Worm (Caenorhabditis elegans) whole organism, L1 larva: ENCODE measurements around the gene F49F1.7.

Experiments used
- C16A3.4 ChIP-seq: fragments of 150-350 bp; optimal IDR thresholded peaks from 2 replicates; lab custom pipeline; 2014; ENCODE audit warnings: missing biosample characterization, missing genetic modification characterization
- F16B12.6 ChIP-seq: fragments of 150-350 bp; optimal IDR thresholded peaks from 2 replicates; lab custom pipeline; 2014; ENCODE audit warnings: missing biosample characterization, missing genetic modification characterization
- ama-1 ChIP-seq: fragments of 150-350 bp; optimal IDR thresholded peaks from 2 replicates; lab custom pipeline; 2014
- ceh-63 ChIP-seq: fragments of 200-800 bp; sonication (Bioruptor generic); optimal IDR thresholded peaks from 2 replicates; lab custom pipeline; 2018; ENCODE audit warnings: mild to moderate bottlenecking, missing genetic modification characterization, missing compliant biosample characterization
- ceh-8 ChIP-seq: fragments of 200-800 bp; sonication (Bioruptor generic); optimal IDR thresholded peaks from 2 replicates; lab custom pipeline; 2018; ENCODE audit warnings: mild to moderate bottlenecking, missing genetic modification characterization, moderate library complexity, missing compliant biosample characterization
- ces-1 ChIP-seq: fragments of 150-350 bp; optimal IDR thresholded peaks from 2 replicates; lab custom pipeline; 2014; ENCODE audit warnings: missing biosample characterization, missing genetic modification reagents, missing genetic modification characterization
- dsc-1 ChIP-seq: sonication (generic microtip); optimal IDR thresholded peaks from 2 replicates; lab custom pipeline; 2016; ENCODE audit warnings: mild to moderate bottlenecking, missing genetic modification characterization, missing compliant biosample characterization
- efl-1 ChIP-seq, 4 experiments: fragments of 150-350 bp; optimal IDR thresholded peaks in 3 of 4; peaks in 1 of 4; 1 replicate in 1 of 4; 2 replicates in 3 of 4; lab custom pipeline; 2014; ENCODE audit warnings: missing biosample characterization in 2 of 4, missing genetic modification characterization in 2 of 4, missing genetic modification reagents in 2 of 4
- egl-27 ChIP-seq, 2 experiments: fragments of 150-350 bp in 1 of 2; sonication (generic microtip); optimal IDR thresholded peaks; 3 replicates each; lab custom pipeline; 2017 to 2018; ENCODE audit warnings: missing biosample characterization in 2 of 2, missing genetic modification characterization in 2 of 2, missing genetic modification reagents in 2 of 2
- elt-2 ChIP-seq: sonication (generic microtip); optimal IDR thresholded peaks from 2 replicates; lab custom pipeline; 2016; ENCODE audit warnings: missing genetic modification characterization, mild to moderate bottlenecking, inconsistent platforms, missing compliant biosample characterization, missing genetic modification reagents
- jun-1 ChIP-seq: fragments of 150-350 bp; optimal IDR thresholded peaks from 2 replicates; lab custom pipeline; 2014; ENCODE audit warnings: missing biosample characterization, missing genetic modification reagents, missing genetic modification characterization
- lin-14 ChIP-seq: fragments of 200-800 bp; sonication (Bioruptor generic); optimal IDR thresholded peaks from 2 replicates; lab custom pipeline; 2018; ENCODE audit warnings: mild to moderate bottlenecking, missing genetic modification characterization, moderate library complexity, missing compliant biosample characterization
- lin-39 ChIP-seq: fragments of 150-350 bp; optimal IDR thresholded peaks from 2 replicates; lab custom pipeline; 2014; ENCODE audit warnings: missing biosample characterization, missing genetic modification reagents, missing genetic modification characterization
- lir-3 ChIP-seq: sonication (generic microtip); optimal IDR thresholded peaks from 2 replicates; lab custom pipeline; 2016; ENCODE audit warnings: mild to moderate bottlenecking, missing genetic modification characterization, moderate library complexity, missing compliant biosample characterization; ENCODE audit not compliant: poor library complexity
- mdl-1 ChIP-seq, 2 experiments: fragments of 150-350 bp; optimal IDR thresholded peaks; 2 replicates each; lab custom pipeline; 2014 to 2017; ENCODE audit warnings: missing biosample characterization in 2 of 2, missing genetic modification characterization in 2 of 2, inconsistent platforms in 1 of 2
- mef-2 ChIP-seq: fragments of 150-350 bp; optimal IDR thresholded peaks from 2 replicates; lab custom pipeline; 2014; ENCODE audit warnings: missing biosample characterization, missing genetic modification characterization
- mep-1 ChIP-seq: fragments of 150-350 bp; optimal IDR thresholded peaks from 2 replicates; lab custom pipeline; 2014; ENCODE audit warnings: missing biosample characterization, missing genetic modification characterization
- nhr-19 ChIP-seq: fragments of 200-800 bp; sonication (Bioruptor generic); conservative IDR thresholded peaks from 2 replicates; pipeline ENCODE4 v1.3.6; 2022; ENCODE audit warnings: missing genetic modification characterization, missing compliant biosample characterization
- nhr-20 ChIP-seq: sonication (generic microtip); optimal IDR thresholded peaks from 2 replicates; lab custom pipeline; 2016; ENCODE audit warnings: mild to moderate bottlenecking, missing genetic modification characterization, missing compliant biosample characterization
- nhr-237 ChIP-seq: fragments of 150-350 bp; optimal IDR thresholded peaks from 2 replicates; lab custom pipeline; 2014; ENCODE audit warnings: missing biosample characterization, missing genetic modification characterization
- nhr-28 ChIP-seq: fragments of 150-350 bp; optimal IDR thresholded peaks from 2 replicates; lab custom pipeline; 2014; ENCODE audit warnings: missing biosample characterization, missing genetic modification characterization
- nhr-47 ChIP-seq: sonication (generic microtip); optimal IDR thresholded peaks from 2 replicates; lab custom pipeline; 2016; ENCODE audit warnings: mild to moderate bottlenecking, missing genetic modification characterization, moderate library complexity, missing compliant biosample characterization
- nhr-71 ChIP-seq: sonication (generic microtip); optimal IDR thresholded peaks from 2 replicates; lab custom pipeline; 2016; ENCODE audit warnings: mild to moderate bottlenecking, missing genetic modification characterization, moderate library complexity, missing compliant biosample characterization
- nhr-84 ChIP-seq: sonication (generic microtip); optimal IDR thresholded peaks from 2 replicates; lab custom pipeline; 2017; ENCODE audit warnings: missing biosample characterization, missing genetic modification characterization
- nhr-90 ChIP-seq: sonication (generic microtip); optimal IDR thresholded peaks from 2 replicates; lab custom pipeline; 2016; ENCODE audit warnings: mild to moderate bottlenecking, missing genetic modification characterization, missing compliant biosample characterization; ENCODE audit not compliant: poor library complexity
- pax-3 ChIP-seq: fragments of 200-800 bp; sonication (Bioruptor generic); optimal IDR thresholded peaks from 2 replicates; lab custom pipeline; 2018; ENCODE audit warnings: mild to moderate bottlenecking, missing genetic modification characterization, moderate library complexity, missing compliant biosample characterization
- snpc-4 ChIP-seq: fragments of 150-350 bp; optimal IDR thresholded peaks from 2 replicates; lab custom pipeline; 2014; ENCODE audit warnings: missing biosample characterization, missing genetic modification characterization
- snu-23 ChIP-seq: sonication (generic microtip); optimal IDR thresholded peaks from 2 replicates; lab custom pipeline; 2016; ENCODE audit warnings: missing genetic modification characterization, missing compliant biosample characterization
- tbx-2 ChIP-seq: sonication (generic microtip); optimal IDR thresholded peaks from 2 replicates; lab custom pipeline; 2016; ENCODE audit warnings: missing genetic modification characterization, missing compliant biosample characterization
- unc-30 ChIP-seq: sonication (generic microtip); optimal IDR thresholded peaks from 2 replicates; lab custom pipeline; 2017; ENCODE audit warnings: missing biosample characterization, missing genetic modification characterization
- unc-98 ChIP-seq: fragments of 200-800 bp; sonication (Bioruptor generic); IDR thresholded peaks from 2 replicates; pipeline ENCODE4 v1.3.6; 2022; ENCODE audit warnings: missing genetic modification characterization, missing compliant biosample characterization
- xbp-1 ChIP-seq: sonication (generic microtip); optimal IDR thresholded peaks from 2 replicates; lab custom pipeline; 2016; ENCODE audit warnings: missing genetic modification characterization, missing compliant biosample characterization
- zag-1 ChIP-seq: fragments of 150-350 bp; optimal IDR thresholded peaks from 2 replicates; lab custom pipeline; 2014; ENCODE audit warnings: missing biosample characterization, missing genetic modification characterization
- ztf-4 ChIP-seq: fragments of 150-350 bp; optimal IDR thresholded peaks from 2 replicates; lab custom pipeline; 2014; ENCODE audit warnings: missing biosample characterization, missing genetic modification characterization

F49F1.7 gene

DNA sequence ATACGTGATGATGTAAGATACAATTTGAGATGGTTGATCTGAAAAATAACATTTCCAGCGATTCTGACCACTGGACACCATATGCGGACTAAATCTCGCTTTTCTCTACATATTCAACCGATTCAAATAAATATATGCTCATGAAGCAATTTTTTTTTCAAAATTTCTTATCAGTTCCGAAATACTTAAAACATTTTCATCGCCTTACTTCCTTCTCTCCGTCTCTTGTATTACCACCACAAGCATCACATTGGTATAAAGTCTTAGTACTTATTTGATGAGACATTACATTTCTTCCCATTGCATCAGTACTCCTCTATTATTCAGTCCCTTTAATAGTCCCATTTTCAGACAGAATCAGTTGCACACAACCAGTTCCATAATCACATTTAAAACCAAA is 29.1 kb upstream of the F49F1.7 start, which contains the start of gene K08D10.14:
Gene K08D10.14, plus strand, starts transcription at position 301 of the 400 bp plus-strand sequence.
- TF ChIP-seq elt-2 (peak; percentile 19), F16B12.6 (tag; lab: Kevin White, UChicago) (no peak)

DNA sequence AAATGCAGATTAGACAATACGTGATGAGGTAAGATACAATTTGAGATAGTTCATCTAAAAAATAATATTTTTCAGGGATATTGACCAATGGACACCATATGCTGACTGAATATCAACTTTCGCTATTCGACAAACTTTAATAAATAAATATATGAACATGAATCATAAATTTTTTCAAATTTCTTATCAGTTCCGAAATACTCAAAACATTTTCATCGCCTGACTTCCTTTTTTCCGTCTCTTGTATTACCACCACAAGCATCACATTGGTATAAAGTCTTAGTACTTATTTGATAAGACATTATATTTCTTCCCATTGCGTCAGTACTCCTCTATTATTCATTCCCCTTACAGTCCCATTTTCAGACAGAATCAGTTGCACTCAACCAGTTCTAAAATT is 26.6 kb upstream of the F49F1.7 start, which contains the start of the genes K08D10.10 and R07C12.1:
Gene K08D10.10, plus strand, starts transcription at position 93 of the 400 bp plus-strand sequence.
Gene R07C12.1, plus strand, starts transcription at position 314 of the 400 bp plus-strand sequence.
- TF ChIP-seq nhr-71, result no peak
- peak; percentile 79 for TF ChIP-seq elt-2
- TF ChIP-seq mdl-1 (tag; optimal IDR thresholded peaks at IDR 0.05; lab: Kevin White, UChicago), result no peak

DNA sequence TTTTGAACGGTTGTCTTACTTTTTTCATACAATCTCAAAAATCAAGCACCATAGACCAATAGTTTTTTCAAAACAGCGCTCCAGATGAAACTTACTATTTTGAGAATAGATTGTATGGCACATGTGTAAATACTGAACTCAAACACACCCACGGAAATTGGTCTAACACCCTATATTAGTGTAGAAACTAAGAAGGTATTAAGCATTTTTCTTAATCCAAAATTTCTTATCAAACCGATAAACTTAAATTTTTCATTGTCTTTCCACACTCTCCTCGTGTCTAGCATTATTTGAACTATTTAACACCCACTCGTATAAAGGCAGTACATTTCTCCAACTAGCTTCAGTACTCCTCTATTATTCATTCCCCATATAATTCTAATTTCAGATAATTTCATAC is 24.6 kb upstream of the F49F1.7 start:
- no peak for TF ChIP-seq ztf-4
- no peak for TF ChIP-seq nhr-84 (tag; lab: Kevin White, UChicago)
- no peak for TF ChIP-seq pax-3 (tag; lab: Kevin White, UChicago)
- TF ChIP-seq C16A3.4 (tag; lab: Kevin White, UChicago), result no peak
- no peak for TF ChIP-seq ceh-63 (GFP tag; lab: Kevin White, UChicago)
- no peak for TF ChIP-seq ceh-8 (GFP tag; lab: Kevin White, UChicago)
- no peak for TF ChIP-seq lir-3 (tag; lab: Kevin White, UChicago)
- TF ChIP-seq snu-23 (GFP tag; lab: Kevin White, UChicago), result no peak
- TF ChIP-seq nhr-47 (tag; lab: Kevin White, UChicago), result no peak
- TF ChIP-seq efl-1 (optimal IDR thresholded peaks at IDR 0.05; lab: Kevin White, UChicago), result no peak
- peak in 1 of 2 experiments; percentile 57 for TF ChIP-seq efl-1 (GFP tag; optimal IDR thresholded peaks at IDR 0.05 in 1 of 2; lab: Kevin White, UChicago)
- TF ChIP-seq mep-1, result no peak
- TF ChIP-seq lin-14 (GFP tag; lab: Kevin White, UChicago), result no peak
- TF ChIP-seq lin-39 (tag; lab: Kevin White, UChicago), result no peak
- TF ChIP-seq unc-98 (GFP tag; lab: Robert Waterston, UW), result no peak
- peak; percentile 58 for TF ChIP-seq elt-2

DNA sequence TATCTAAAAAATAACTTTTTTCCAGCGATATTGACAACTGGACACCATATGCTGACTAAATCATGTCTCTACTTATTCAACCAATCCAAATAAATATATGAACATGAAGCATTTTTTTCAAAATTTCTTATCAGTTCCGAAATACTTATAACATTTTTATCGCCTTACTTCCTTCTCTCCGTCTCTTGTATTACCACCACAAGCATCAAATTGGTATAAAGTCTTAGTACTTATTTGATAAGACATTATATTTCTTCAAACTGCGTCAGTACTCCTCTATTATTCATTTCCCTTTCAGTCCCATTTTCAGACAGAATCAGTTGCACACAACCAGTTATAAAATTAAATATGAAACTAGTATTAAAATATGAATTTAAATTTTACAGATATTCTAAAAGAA is 22.3 kb upstream of the F49F1.7 start:
- TF ChIP-seq nhr-19 (GFP tag; lab: Robert Waterston, UW), result no peak
- no peak for TF ChIP-seq ztf-4
- TF ChIP-seq snpc-4 (tag; lab: Kevin White, UChicago), result no peak
- peak; percentile 92 for TF ChIP-seq elt-2
- TF ChIP-seq lir-3 (tag; lab: Kevin White, UChicago), result no peak
- no peak for TF ChIP-seq zag-1 (tag; lab: Kevin White, UChicago)
- TF ChIP-seq mef-2 (tag; lab: Kevin White, UChicago), result no peak
- no peak for TF ChIP-seq efl-1 (optimal IDR thresholded peaks at IDR 0.05; lab: Kevin White, UChicago)
- TF ChIP-seq efl-1 (GFP tag; optimal IDR thresholded peaks at IDR 0.05 in 1 of 2; lab: Kevin White, UChicago), result peak in 1 of 2 experiments; percentile 38
- no peak for TF ChIP-seq unc-30
- TF ChIP-seq nhr-90 (tag; lab: Kevin White, UChicago), result peak; percentile 1
- no peak for TF ChIP-seq ces-1 (GFP tag; lab: Kevin White, UChicago)
- no peak for TF ChIP-seq ama-1 (lab: Kevin White, UChicago)
- TF ChIP-seq xbp-1 (tag; lab: Kevin White, UChicago), result no peak
- peak; percentile 34 for TF ChIP-seq jun-1 (tag; lab: Kevin White, UChicago)

DNA sequence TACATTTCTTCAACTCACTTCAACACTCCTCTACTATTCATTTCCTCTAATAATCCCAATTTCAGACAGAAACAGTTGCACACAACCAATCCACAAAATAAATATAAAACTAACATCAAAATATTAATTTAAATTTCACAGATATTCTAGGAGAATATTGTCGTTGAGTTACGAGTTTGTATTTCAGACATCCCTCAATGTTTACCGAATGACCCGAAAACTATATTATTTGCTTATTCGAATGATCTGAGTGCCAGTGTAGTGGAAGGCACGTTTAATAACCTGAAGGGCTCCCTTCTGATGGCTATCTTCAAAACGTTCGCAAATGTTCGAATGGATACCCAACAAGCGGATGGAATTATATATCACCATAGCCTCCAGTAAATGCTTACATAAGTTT is 19.2 kb upstream of the F49F1.7 start, which contains the start of gene R07C12.3:
Gene R07C12.3, plus strand, starts transcription at position 301 of the 400 bp plus-strand sequence.
- TF ChIP-seq nhr-20 (tag; lab: Kevin White, UChicago) (no peak), nhr-237 (tag; lab: Kevin White, UChicago) (no peak), tbx-2 (tag; lab: Kevin White, UChicago) (no peak), egl-27 (tag; optimal IDR thresholded peaks at IDR 0.05; lab: Kevin White, UChicago) (no peak), nhr-90 (tag; lab: Kevin White, UChicago) (no peak), unc-98 (GFP tag; lab: Robert Waterston, UW) (no peak), mef-2 (tag; lab: Kevin White, UChicago) (no peak), dsc-1 (tag; lab: Kevin White, UChicago) (no peak), nhr-28 (tag; lab: Kevin White, UChicago) (no peak)
- TF ChIP-seq, all 84 proteins: peak for 0
